ENCODE assay signal across 3 worm cellular contexts in the genomic region with DNA sequence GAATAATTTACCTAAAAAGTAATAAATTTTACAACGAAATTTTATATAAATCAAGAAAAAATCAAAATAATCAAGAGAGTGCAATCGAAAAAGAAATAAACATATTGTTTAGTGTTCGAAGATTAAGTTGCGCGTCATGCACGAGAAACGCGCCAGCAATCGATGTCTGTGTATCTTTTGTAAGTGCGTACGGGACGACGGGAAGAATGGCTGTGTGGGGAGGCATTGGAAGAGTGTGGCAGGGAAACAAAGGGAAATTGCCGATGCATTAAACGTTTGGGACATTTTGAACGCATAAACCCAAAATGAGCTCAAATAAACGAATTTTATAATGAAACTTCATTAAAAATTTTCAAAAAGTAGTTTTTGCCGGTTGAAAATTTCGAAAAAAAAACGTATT.
TF ChIP-seq lines count a peak whose summit lies in the region.

A gene (minus strand): TSS at position 11 of the 400 bp plus-strand sequence.

TF ChIP-seq in whole organism, L1 larva, 84 proteins besides CTCF, POLR2A, EP300 and RAD21 (continued from another document):
- TF ChIP-seq nhr-71 (tag; optimal IDR thresholded peaks at IDR 0.05; lab: Kevin White, UChicago) (peak; percentile 85), xbp-1 (tag; optimal IDR thresholded peaks at IDR 0.05; lab: Kevin White, UChicago) (peak; percentile 65), swsn-7 (tag; optimal IDR thresholded peaks at IDR 0.05; lab: Kevin White, UChicago) (peak; percentile 77), C16A3.4 (tag; optimal IDR thresholded peaks at IDR 0.05; lab: Kevin White, UChicago) (peak; percentile 90), irx-1 (tag; optimal IDR thresholded peaks at IDR 0.05; lab: Kevin White, UChicago) (peak; percentile 28), F16B12.6 (tag; optimal IDR thresholded peaks at IDR 0.05; lab: Kevin White, UChicago) (peak; percentile 52), snpc-4 (tag; optimal IDR thresholded peaks at IDR 0.05; lab: Kevin White, UChicago) (peak; percentile 70), C34B4.2 (tag; optimal IDR thresholded peaks at IDR 0.05; lab: Kevin White, UChicago) (no peak), pqm-1 (tag; optimal IDR thresholded peaks at IDR 0.05; lab: Kevin White, UChicago) (no peak), snu-23 (GFP tag; optimal IDR thresholded peaks at IDR 0.05; lab: Kevin White, UChicago) (peak; percentile 88), rnt-1 (tag; optimal IDR thresholded peaks at IDR 0.05; lab: Kevin White, UChicago) (peak; percentile 75), lin-39 (tag; optimal IDR thresholded peaks at IDR 0.05; lab: Kevin White, UChicago) (no peak), ztf-4 (tag; optimal IDR thresholded peaks at IDR 0.05; lab: Kevin White, UChicago) (peak; percentile 46), mab-9 (GFP tag; IDR thresholded peaks at IDR 0.05; lab: Robert Waterston, UW) (peak; percentile 44; the same call in 1 of the 2 replicates), nhr-47 (tag; optimal IDR thresholded peaks at IDR 0.05; lab: Kevin White, UChicago) (peak; percentile 73), elt-3 (tag; optimal IDR thresholded peaks at IDR 0.05; lab: Kevin White, UChicago) (peak in 2 of 6 experiments; percentile 7 to 62), mef-2 (tag; optimal IDR thresholded peaks at IDR 0.05; lab: Kevin White, UChicago) (no peak), ces-1 (GFP tag; optimal IDR thresholded peaks at IDR 0.05; lab: Kevin White, UChicago) (no peak), tbx-2 (tag; optimal IDR thresholded peaks at IDR 0.05; lab: Kevin White, UChicago) (peak; percentile 74), mep-1 (tag; optimal IDR thresholded peaks at IDR 0.05; lab: Kevin White, UChicago) (peak; percentile 89), ceh-82 (tag; optimal IDR thresholded peaks at IDR 0.05; lab: Kevin White, UChicago) (peak; percentile 37 to 84 (median 74)), unc-86 (tag; optimal IDR thresholded peaks at IDR 0.05; lab: Kevin White, UChicago) (peak; percentile 48), nhr-90 (tag; optimal IDR thresholded peaks at IDR 0.05; lab: Kevin White, UChicago; ENCODE audit: poor library complexity) (peak; percentile 55), aha-1 (tag; optimal IDR thresholded peaks at IDR 0.05; lab: Kevin White, UChicago) (no peak), mdl-1 (tag; optimal IDR thresholded peaks at IDR 0.05; lab: Kevin White, UChicago) (peak in 1 of 2 experiments; percentile 54), lin-35 (GFP tag; optimal IDR thresholded peaks at IDR 0.05; lab: Kevin White, UChicago) (peak; percentile 68 to 83), lin-14 (GFP tag; optimal IDR thresholded peaks at IDR 0.05; lab: Kevin White, UChicago) (peak; percentile 96), dpl-1 (GFP tag; optimal IDR thresholded peaks at IDR 0.05; lab: Kevin White, UChicago) (peak; percentile 57 to 74 (median 68)), efl-1 (optimal IDR thresholded peaks at IDR 0.05; lab: Kevin White, UChicago) (peak; percentile 55 to 64), efl-1 (GFP tag; optimal IDR thresholded peaks at IDR 0.05 in 1 of 2; lab: Kevin White, UChicago) (peak; percentile 44 to 92), skn-1 (tag; optimal IDR thresholded peaks at IDR 0.05; lab: Kevin White, UChicago) (peak; percentile 96), nhr-77 (tag; optimal IDR thresholded peaks at IDR 0.05; lab: Kevin White, UChicago) (peak; percentile 67), unc-62 (GFP tag; optimal IDR thresholded peaks at IDR 0.05; lab: Kevin White, UChicago) (no peak), ets-5 (GFP tag; IDR thresholded peaks at IDR 0.05; lab: Robert Waterston, UW) (no peak), zag-1 (tag; optimal IDR thresholded peaks at IDR 0.05; lab: Kevin White, UChicago) (no peak), fkh-8 (tag; optimal IDR thresholded peaks at IDR 0.05; lab: Kevin White, UChicago) (peak; percentile 78), lin-13 (GFP tag; optimal IDR thresholded peaks at IDR 0.05; lab: Kevin White, UChicago) (peak; percentile 76), grh-1 (GFP tag; IDR thresholded peaks at IDR 0.05; lab: Robert Waterston, UW) (0 out of 2 replicates have a peak, but pooled peaks have one; percentile 5), fkh-10 (GFP tag; optimal IDR thresholded peaks at IDR 0.05; lab: Kevin White, UChicago) (no peak), ztf-11 (tag; optimal IDR thresholded peaks at IDR 0.05; lab: Kevin White, UChicago) (peak in 1 of 2 experiments; percentile 12)

TF ChIP-seq in whole organism, L3 larva, 47 proteins besides CTCF, POLR2A, EP300 and RAD21 (continued from another document):
- TF ChIP-seq sea-2 (GFP tag; optimal IDR thresholded peaks at IDR 0.05; lab: Kevin White, UChicago) (no peak), lin-39 (tag; optimal IDR thresholded peaks at IDR 0.05; lab: Kevin White, UChicago) (peak; percentile 87), fkh-10 (GFP tag; optimal IDR thresholded peaks at IDR 0.05; lab: Kevin White, UChicago) (no peak), ZK546.5 (tag; optimal IDR thresholded peaks at IDR 0.05; lab: Kevin White, UChicago) (no peak), hmg-11 (tag; optimal IDR thresholded peaks at IDR 0.05; lab: Kevin White, UChicago) (peak; percentile 46), nfya-1 (tag; optimal IDR thresholded peaks at IDR 0.05; lab: Kevin White, UChicago; ENCODE audit: insufficient read depth) (peak; percentile 82), lin-15B (tag; optimal IDR thresholded peaks at IDR 0.05; lab: Kevin White, UChicago) (peak; percentile 72), jun-1 (tag; optimal IDR thresholded peaks at IDR 0.05; lab: Kevin White, UChicago) (peak; percentile 20), fos-1 (tag; optimal IDR thresholded peaks at IDR 0.05; lab: Kevin White, UChicago) (no peak), nhr-28 (tag; optimal IDR thresholded peaks at IDR 0.05; lab: Kevin White, UChicago) (no peak), zag-1 (tag; optimal IDR thresholded peaks at IDR 0.05; lab: Kevin White, UChicago) (no peak), elt-3 (tag; optimal IDR thresholded peaks at IDR 0.05; lab: Kevin White, UChicago) (no peak), nhr-237 (tag; optimal IDR thresholded peaks at IDR 0.05; lab: Kevin White, UChicago) (no peak), ceh-16 (tag; optimal IDR thresholded peaks at IDR 0.05; lab: Kevin White, UChicago) (no peak), aly-2 (tag; optimal IDR thresholded peaks at IDR 0.05; lab: Kevin White, UChicago) (no peak), elt-1 (tag; optimal IDR thresholded peaks at IDR 0.05; lab: Kevin White, UChicago) (no peak), ama-1 (optimal IDR thresholded peaks at IDR 0.05; lab: Kevin White, UChicago) (no peak), fkh-2 (tag; optimal IDR thresholded peaks at IDR 0.05; lab: Kevin White, UChicago) (no peak), elt-2 (tag; optimal IDR thresholded peaks at IDR 0.05; lab: Kevin White, UChicago) (peak; percentile 67), daf-12 (tag; optimal IDR thresholded peaks at IDR 0.05; lab: Kevin White, UChicago) (no peak), pha-4 (tag; optimal IDR thresholded peaks at IDR 0.05; lab: Kevin White, UChicago) (peak; percentile 95), nhr-43 (tag; optimal IDR thresholded peaks at IDR 0.05; lab: Kevin White, UChicago; ENCODE audit: poor library complexity, severe bottlenecking) (peak; percentile 35), ceh-82 (tag; optimal IDR thresholded peaks at IDR 0.05; lab: Kevin White, UChicago) (no peak), pqm-1 (tag; optimal IDR thresholded peaks at IDR 0.05; lab: Kevin White, UChicago) (peak; percentile 63), skn-1 (tag; optimal IDR thresholded peaks at IDR 0.05; lab: Kevin White, UChicago) (no peak), ztf-11 (tag; optimal IDR thresholded peaks at IDR 0.05; lab: Kevin White, UChicago) (no peak), ceh-9 (tag; optimal IDR thresholded peaks at IDR 0.05; lab: Kevin White, UChicago) (no peak), tbx-2 (tag; optimal IDR thresholded peaks at IDR 0.05; lab: Kevin White, UChicago) (no peak)
TF ChIP-seq in whole organism, L3 larva: peak in this region for 14.

TF ChIP-seq in whole organism, young adult, 124 proteins besides CTCF, POLR2A, EP300 and RAD21 (continued from another document):
- TF ChIP-seq lin-54 (GFP tag; optimal IDR thresholded peaks at IDR 0.05; lab: Kevin White, UChicago) (peak; percentile 31), attf-5 (GFP tag; optimal IDR thresholded peaks at IDR 0.05; lab: Kevin White, UChicago) (peak; percentile 79)
